Fruit fly (Drosophila melanogaster): ENCODE data around the gene sina.

The sina gene

dm6 chr3L:16808139-16808538, 45.4 kb upstream of the sina start (continued):
- TF ChIP-seq CG11247 (GFP tag; IDR thresholded peaks at IDR 0.05) (no peak), CG16779 (GFP tag; IDR thresholded peaks at IDR 0.05) (no peak), Opbp (GFP tag; IDR thresholded peaks at IDR 0.05; ENCODE audit: partially characterized antibody) (peak; percentile 55; the same call in 1 of the 3 replicates), CG1603 (tag; optimal IDR thresholded peaks at IDR 0.05) (peak; percentile 77), Nf-YC (tag; optimal IDR thresholded peaks at IDR 0.05) (peak; percentile 30), Ets97D (GFP tag; optimal IDR thresholded peaks at IDR 0.05) (peak; percentile 89), br (optimal IDR thresholded peaks at IDR 0.05) (no peak), CG10274 (GFP tag; optimal IDR thresholded peaks at IDR 0.05) (no peak), CG13894 (tag; optimal IDR thresholded peaks at IDR 0.05) (peak; percentile 30), Awh (GFP tag; IDR thresholded peaks at IDR 0.05) (no peak), CG10267 (tag; optimal IDR thresholded peaks at IDR 0.05) (peak; percentile 44), CG7987 (GFP tag; optimal IDR thresholded peaks at IDR 0.05) (no peak), org-1 (GFP tag; optimal IDR thresholded peaks at IDR 0.05) (no peak), ci (GFP tag; IDR thresholded peaks at IDR 0.05) (no peak), CG15514 (GFP tag; optimal IDR thresholded peaks at IDR 0.05) (peak; percentile 62), CG14014 (GFP tag; IDR thresholded peaks at IDR 0.05) (no peak), Drgx (GFP tag; IDR thresholded peaks at IDR 0.05) (no peak), CG10462 (GFP tag; optimal IDR thresholded peaks at IDR 0.05) (peak; percentile 99), CG6683 (GFP tag; optimal IDR thresholded peaks at IDR 0.05) (no peak), CG15696 (tag; optimal IDR thresholded peaks at IDR 0.05) (no peak), CG7963 (GFP tag; IDR thresholded peaks at IDR 0.05; ENCODE audit: partially characterized antibody) (no peak), Hmr (GFP tag; optimal IDR thresholded peaks at IDR 0.05) (peak; percentile 59), CG43689 (GFP tag; IDR thresholded peaks at IDR 0.05) (no peak), Meics (GFP tag; optimal IDR thresholded peaks at IDR 0.05) (no peak), Six4 (GFP tag; optimal IDR thresholded peaks at IDR 0.05) (no peak), CG17385 (GFP tag; optimal IDR thresholded peaks at IDR 0.05) (peak; percentile 1), CG6175 (GFP tag; IDR thresholded peaks at IDR 0.05) (no peak), CG2712 (tag; optimal IDR thresholded peaks at IDR 0.05) (peak; percentile 47), Bgb (GFP tag; IDR thresholded peaks at IDR 0.05; ENCODE audit: partially characterized antibody) (peak; percentile 55), Med (GFP tag) (peak; percentile 81), fd96Cb (tag; optimal IDR thresholded peaks at IDR 0.05) (no peak), CHES-1-like (GFP tag; optimal IDR thresholded peaks at IDR 0.05) (peak; percentile 62), BEAF-32 (GFP tag; optimal IDR thresholded peaks at IDR 0.05) (peak; percentile 49), CG4328 (GFP tag; optimal IDR thresholded peaks at IDR 0.05) (no peak), Antp (GFP tag; optimal IDR thresholded peaks at IDR 0.05) (no peak), abd-A (tag; optimal IDR thresholded peaks at IDR 0.05) (peak; percentile 59), CG2889 (GFP tag; IDR thresholded peaks at IDR 0.05) (no peak), CG10654 (GFP tag; optimal IDR thresholded peaks at IDR 0.05) (no peak), CG13287 (GFP tag; IDR thresholded peaks at IDR 0.05; ENCODE audit: partially characterized antibody) (peak; percentile 50; the same call in 1 of the 2 replicates), so (GFP tag; IDR thresholded peaks at IDR 0.05) (no peak), E2f1 (GFP tag; IDR thresholded peaks at IDR 0.05) (no peak), ara (GFP tag; IDR thresholded peaks at IDR 0.05) (peak; percentile 11; the same call in 1 of the 2 replicates), CG7786 (GFP tag; optimal IDR thresholded peaks at IDR 0.05) (no peak), chif (GFP tag; optimal IDR thresholded peaks at IDR 0.05) (peak in 1 of 2 experiments; percentile 32), CG4282 (GFP tag; optimal IDR thresholded peaks at IDR 0.05) (no peak), MESR4 (GFP tag; optimal IDR thresholded peaks at IDR 0.05) (peak; percentile 55), Aef1 (GFP tag; IDR thresholded peaks at IDR 0.05) (peak; percentile 19; the same call in 1 of the 3 replicates), CG8359 (GFP tag; optimal IDR thresholded peaks at IDR 0.05; ENCODE audit: borderline replicate concordance) (no peak), Stat92E (GFP tag; optimal IDR thresholded peaks at IDR 0.05) (peak in 1 of 3 experiments; percentile 29), CG1233 (GFP tag; optimal IDR thresholded peaks at IDR 0.05) (no peak), D19A (tag; optimal IDR thresholded peaks at IDR 0.05) (no peak)
